Worm (Caenorhabditis elegans): Measurements from ENCODE around the gene T09F5.2.

T09F5.2 gene

ce11 chrV:15133812-15134211, 16.9 kb upstream of the T09F5.2 start:
- peak; percentile 92 for TF ChIP-seq elt-2 (tag; optimal IDR thresholded peaks at IDR 0.05)
- no peak for TF ChIP-seq syd-9 (tag; optimal IDR thresholded peaks at IDR 0.05)

- TF ChIP-seq C08G9.2 (tag; optimal IDR thresholded peaks at IDR 0.05) (peak; percentile 53), hlh-6 (tag; optimal IDR thresholded peaks at IDR 0.05) (no peak), rnt-1 (tag; optimal IDR thresholded peaks at IDR 0.05) (peak; percentile 47), pax-1 (tag; optimal IDR thresholded peaks at IDR 0.05) (no peak), F13H6.1 (tag; optimal IDR thresholded peaks at IDR 0.05) (no peak), mec-3 (tag; optimal IDR thresholded peaks at IDR 0.05; ENCODE audit: borderline replicate concordance) (no peak), hlh-30 (tag; optimal IDR thresholded peaks at IDR 0.05; ENCODE audit: insufficient read depth) (no peak), pha-4 (tag; optimal IDR thresholded peaks at IDR 0.05) (no peak), madf-2 (tag; optimal IDR thresholded peaks at IDR 0.05) (no peak), ahr-1 (tag; optimal IDR thresholded peaks at IDR 0.05) (peak; percentile 38), gmeb-2 (tag; optimal IDR thresholded peaks at IDR 0.05) (no peak), ceh-45 (GFP tag; IDR thresholded peaks at IDR 0.05) (no peak), che-1 (tag; optimal IDR thresholded peaks at IDR 0.05) (no peak), ceh-18 (tag; optimal IDR thresholded peaks at IDR 0.05) (no peak), pag-3 (tag; optimal IDR thresholded peaks at IDR 0.05; ENCODE audit: borderline replicate concordance) (no peak), K02D7.2 (tag; optimal IDR thresholded peaks at IDR 0.05) (no peak), dmd-4 (tag; optimal IDR thresholded peaks at IDR 0.05; ENCODE audit: borderline replicate concordance) (no peak), T23F11.4 (GFP tag; optimal IDR thresholded peaks at IDR 0.05) (no peak), ceh-31 (tag; optimal IDR thresholded peaks at IDR 0.05) (peak; percentile 91), ceh-19 (GFP tag; optimal IDR thresholded peaks at IDR 0.05) (no peak), lim-6 (tag; optimal IDR thresholded peaks at IDR 0.05) (peak; percentile 8), sox-4 (tag; optimal IDR thresholded peaks at IDR 0.05) (no peak), hlh-15 (tag; optimal IDR thresholded peaks at IDR 0.05) (no peak), unc-86 (tag; optimal IDR thresholded peaks at IDR 0.05) (no peak), ceh-14 (tag; optimal IDR thresholded peaks at IDR 0.05) (peak; percentile 63), K09A11.1 (tag; optimal IDR thresholded peaks at IDR 0.05; ENCODE audit: insufficient read depth) (no peak), pat-9 (tag; optimal IDR thresholded peaks at IDR 0.05) (no peak), tbx-7 (tag; optimal IDR thresholded peaks at IDR 0.05) (no peak), elt-4 (tag; optimal IDR thresholded peaks at IDR 0.05) (no peak), ceh-48 (tag; optimal IDR thresholded peaks at IDR 0.05) (no peak), sox-2 (GFP tag; IDR thresholded peaks at IDR 0.05) (no peak), zip-5 (tag; optimal IDR thresholded peaks at IDR 0.05) (peak; percentile 11), ceh-34 (tag; optimal IDR thresholded peaks at IDR 0.05) (peak; percentile 10), C38D4.7 (GFP tag; optimal IDR thresholded peaks at IDR 0.05) (no peak), pha-2 (tag; optimal IDR thresholded peaks at IDR 0.05) (no peak), unc-55 (GFP tag; optimal IDR thresholded peaks at IDR 0.05) (peak; percentile 7), ztf-16 (tag; optimal IDR thresholded peaks at IDR 0.05) (no peak), fkh-6 (tag; optimal IDR thresholded peaks at IDR 0.05) (no peak), ceh-22 (tag; optimal IDR thresholded peaks at IDR 0.05) (no peak), unc-42 (tag; optimal IDR thresholded peaks at IDR 0.05) (peak; percentile 88), fax-1 (tag; optimal IDR thresholded peaks at IDR 0.05) (peak; percentile 36), sdc-2 (tag; optimal IDR thresholded peaks at IDR 0.05) (no peak), ama-1 (optimal IDR thresholded peaks at IDR 0.05) (no peak), lin-11 (tag; optimal IDR thresholded peaks at IDR 0.05) (no peak), ets-4 (tag; optimal IDR thresholded peaks at IDR 0.05) (peak; percentile 24), hlh-13 (GFP tag; optimal IDR thresholded peaks at IDR 0.05) (no peak), syd-9 (tag; optimal IDR thresholded peaks at IDR 0.05) (no peak), ceh-9 (tag; optimal IDR thresholded peaks at IDR 0.05) (no peak), unc-3 (GFP tag; conservative IDR thresholded peaks at IDR 0.05) (no peak), unc-3 (tag; optimal IDR thresholded peaks at IDR 0.05) (peak; percentile 19), nhr-11 (tag; optimal IDR thresholded peaks at IDR 0.05) (no peak)
Measured at ce11 chrV:15136772-15137171, 14.0 kb upstream of the T09F5.2 start, which contains the start of gene aipl-1. aipl-1 (minus strand) TSS chrV:15136801.

Measured in whole organism, late embryonic.